Fruit fly (Drosophila melanogaster): ENCODE data around the gene Six4.

DNA sequence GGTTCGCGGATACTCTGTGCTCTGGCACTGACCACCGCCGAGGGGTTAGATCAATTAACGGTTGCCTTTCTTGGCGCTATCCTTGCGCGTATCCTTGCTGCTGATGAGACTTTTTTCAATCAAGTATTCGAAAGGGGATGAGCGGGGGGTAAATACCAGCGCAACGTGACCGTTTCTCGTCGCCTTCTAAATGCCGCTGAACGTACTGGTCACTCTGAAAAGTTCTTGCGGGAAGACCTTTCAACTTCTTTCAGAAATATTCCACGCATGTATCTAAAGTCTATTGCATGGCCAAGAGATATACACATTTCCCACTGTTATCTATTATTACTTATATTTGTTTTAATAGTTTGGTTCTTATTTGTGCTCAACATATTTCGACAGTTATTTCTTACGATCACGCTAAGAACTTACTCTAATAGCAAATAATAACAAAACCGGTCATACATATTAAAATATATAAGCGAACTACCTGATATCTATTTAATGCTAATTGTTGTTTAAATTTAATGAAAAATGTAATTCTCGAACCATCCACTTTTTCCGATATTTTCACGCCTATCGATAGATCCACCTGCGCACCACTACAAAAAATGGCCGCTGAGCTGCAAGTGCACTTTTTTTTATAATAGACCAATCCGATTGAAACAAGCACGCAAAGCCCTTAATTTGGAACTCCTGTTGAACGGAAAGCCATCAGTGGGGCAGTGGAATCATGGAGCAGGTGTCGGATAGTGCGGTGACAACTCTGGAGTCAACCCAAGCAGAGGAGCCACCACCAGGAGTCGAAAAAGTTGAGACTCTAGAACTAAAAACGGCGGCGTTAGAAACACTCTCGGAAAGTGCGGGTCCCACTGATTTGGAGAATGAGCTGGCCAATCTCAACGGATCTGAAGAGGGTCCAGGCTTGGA, 16.8 kb upstream of the Six4 start, which contains the start of the genes CG3634 and HIPP1:
- TF ChIP-seq insv (optimal IDR thresholded peaks at IDR 0.05): no peak
- no peak for TF ChIP-seq ttk (optimal IDR thresholded peaks at IDR 0.05)
- no peak for TF ChIP-seq psq (optimal IDR thresholded peaks at IDR 0.05)

Measured in Kc167 (cell line).